Worm (Caenorhabditis elegans): ENCODE data around the gene mxl-2.
A peak's percentile ranks its signal among the peaks of the same experiment; 100 is the strongest.

The mxl-2 gene

DNA sequence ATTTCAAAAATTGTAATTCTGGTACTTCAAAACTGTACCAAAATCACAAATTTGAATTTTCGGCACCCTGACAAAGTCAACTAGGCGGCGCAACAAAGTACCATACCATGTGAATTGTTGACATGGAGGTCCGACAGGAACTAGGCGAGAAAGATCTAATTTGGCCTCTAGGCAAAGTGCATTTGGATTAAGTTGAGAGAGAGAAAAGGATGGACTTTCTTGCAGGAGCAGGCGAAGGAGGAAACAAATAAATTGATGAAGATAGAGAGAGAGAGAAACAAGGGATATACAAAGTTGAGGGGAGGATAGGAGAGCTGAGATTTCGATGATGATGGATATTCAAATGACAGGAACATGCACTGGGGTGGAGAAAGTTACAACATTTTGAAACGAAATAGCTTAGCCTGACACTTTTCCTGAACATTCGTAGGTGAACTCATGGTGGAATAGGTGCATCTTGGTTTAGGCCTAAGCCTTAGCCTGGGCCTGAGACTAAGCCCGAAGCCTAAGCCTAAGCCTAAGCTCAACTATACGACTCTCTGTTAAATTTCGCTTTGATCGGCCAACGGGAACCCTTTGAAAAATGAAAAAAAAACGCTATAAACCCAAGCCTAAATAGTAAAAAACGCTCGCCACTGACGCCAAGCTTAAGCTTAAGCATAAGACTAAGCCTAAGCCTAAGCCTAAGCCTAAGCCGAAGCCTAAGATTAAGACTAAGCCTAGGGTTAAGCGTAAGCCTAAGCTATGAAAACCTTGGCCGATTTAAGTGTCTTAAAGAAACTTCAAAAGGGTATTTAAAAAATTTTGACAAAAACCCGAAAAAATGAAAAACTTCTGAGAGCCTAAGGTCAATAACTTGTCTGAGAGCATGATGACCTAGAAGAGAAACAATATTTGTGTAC, 21.1 kb upstream of the mxl-2 start:
- TF ChIP-seq ces-1 (GFP tag; optimal IDR thresholded peaks at IDR 0.05), result peak; percentile 98
- TF ChIP-seq flh-1 (GFP tag; optimal IDR thresholded peaks at IDR 0.05), result no peak
- TF ChIP-seq ceh-43 (GFP tag; optimal IDR thresholded peaks at IDR 0.05), result no peak
- peak; percentile 67 for TF ChIP-seq unc-62 (GFP tag; optimal IDR thresholded peaks at IDR 0.05)

DNA sequence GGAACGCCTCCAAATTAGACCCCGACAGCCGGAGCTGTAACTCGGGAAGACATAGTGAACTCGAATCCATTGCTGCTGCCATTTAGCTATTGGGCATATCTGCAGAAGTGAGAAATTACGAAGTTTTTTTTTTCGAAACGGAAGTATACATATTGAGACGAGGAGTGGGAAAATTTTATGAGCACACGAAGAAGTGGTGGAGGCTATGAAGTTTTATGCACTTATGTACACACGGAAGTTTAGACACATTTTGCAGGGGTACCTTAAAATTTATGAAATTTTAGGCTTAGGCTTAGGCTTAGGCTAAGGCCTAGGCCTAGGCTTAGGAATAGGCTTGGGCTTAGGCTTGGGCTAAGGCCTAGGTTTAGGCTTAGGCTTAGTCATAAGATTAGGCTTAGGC, 19.1 kb upstream of the mxl-2 start, which contains the start of gene W10C4.1:
W10C4.1 (minus strand) TSS at position 101 of the 400 bp plus-strand sequence.
- TF ChIP-seq unc-62 (GFP tag; optimal IDR thresholded peaks at IDR 0.05) (no peak), M03D4.4 (tag; optimal IDR thresholded peaks at IDR 0.05) (no peak), pha-4 (tag; optimal IDR thresholded peaks at IDR 0.05) (no peak), elt-1 (tag; optimal IDR thresholded peaks at IDR 0.05; ENCODE audit: borderline replicate concordance, insufficient read depth) (no peak), ceh-43 (GFP tag; optimal IDR thresholded peaks at IDR 0.05) (no peak), elt-3 (tag; optimal IDR thresholded peaks at IDR 0.05) (no peak), mls-2 (tag; optimal IDR thresholded peaks at IDR 0.05) (no peak), bed-3 (GFP tag; optimal IDR thresholded peaks at IDR 0.05) (no peak), hlh-1 (tag; optimal IDR thresholded peaks at IDR 0.05) (no peak), ztf-11 (tag; optimal IDR thresholded peaks at IDR 0.05) (no peak), ham-2 (GFP tag; optimal IDR thresholded peaks at IDR 0.05) (no peak), drap-1 (GFP tag; optimal IDR thresholded peaks at IDR 0.05) (no peak), blmp-1 (tag; optimal IDR thresholded peaks at IDR 0.05) (no peak), nhr-12 (tag; optimal IDR thresholded peaks at IDR 0.05) (no peak), unc-39 (tag; optimal IDR thresholded peaks at IDR 0.05) (no peak), tbx-8 (GFP tag; optimal IDR thresholded peaks at IDR 0.05) (no peak), nhr-76 (tag; optimal IDR thresholded peaks at IDR 0.05) (no peak), ceh-83 (GFP tag; optimal IDR thresholded peaks at IDR 0.05) (no peak)

DNA sequence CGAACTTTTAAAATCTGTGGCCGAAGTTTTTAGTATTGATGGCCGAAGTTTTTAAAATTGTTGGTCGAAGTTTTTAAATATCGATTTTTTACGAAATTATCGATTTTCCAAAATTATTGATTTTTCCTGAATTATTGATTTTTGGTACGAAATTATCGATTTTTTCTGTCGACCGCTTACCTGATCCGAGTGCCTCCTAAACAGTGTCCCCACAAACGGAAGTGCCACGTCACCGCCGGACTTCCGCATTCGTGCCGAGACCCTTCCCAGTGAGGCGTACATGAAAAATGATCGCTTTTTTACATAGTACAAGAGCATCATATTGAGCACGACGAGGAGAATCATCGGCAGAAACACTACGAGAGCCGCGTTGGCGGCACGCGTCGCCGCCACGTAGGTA, 16.0 kb upstream of the mxl-2 start:
- no peak for TF ChIP-seq ceh-43 (GFP tag; optimal IDR thresholded peaks at IDR 0.05)
- TF ChIP-seq cnd-1 (tag; optimal IDR thresholded peaks at IDR 0.05), result no peak
- TF ChIP-seq zip-8 (tag; optimal IDR thresholded peaks at IDR 0.05), result no peak

ce11 chrIII:194160-194559, 6.2 kb upstream of the mxl-2 start, which contains the start of gene F40G9.17:
F40G9.17 (plus strand) TSS chrIII:194460.
- TF ChIP-seq ceh-39 (tag; optimal IDR thresholded peaks at IDR 0.05) (no peak), drap-1 (GFP tag; optimal IDR thresholded peaks at IDR 0.05) (no peak), snpc-4 (tag; optimal IDR thresholded peaks at IDR 0.05) (no peak), flh-1 (GFP tag; optimal IDR thresholded peaks at IDR 0.05) (no peak), blmp-1 (tag; optimal IDR thresholded peaks at IDR 0.05) (no peak), lin-32 (GFP tag; optimal IDR thresholded peaks at IDR 0.05) (no peak), bed-3 (GFP tag; optimal IDR thresholded peaks at IDR 0.05) (no peak), mep-1 (tag; optimal IDR thresholded peaks at IDR 0.05) (no peak), ceh-83 (GFP tag; optimal IDR thresholded peaks at IDR 0.05) (no peak), unc-120 (tag; optimal IDR thresholded peaks at IDR 0.05; ENCODE audit: poor library complexity, severe bottlenecking) (no peak), mab-5 (tag; optimal IDR thresholded peaks at IDR 0.05) (no peak)

- TF ChIP-seq ceh-43 (GFP tag; optimal IDR thresholded peaks at IDR 0.05) (no peak), unc-39 (tag; optimal IDR thresholded peaks at IDR 0.05) (no peak), nhr-237 (tag; optimal IDR thresholded peaks at IDR 0.05) (no peak), sptf-1 (tag; optimal IDR thresholded peaks at IDR 0.05) (no peak), unc-62 (GFP tag; optimal IDR thresholded peaks at IDR 0.05) (no peak), mep-1 (tag; optimal IDR thresholded peaks at IDR 0.05) (no peak), unc-120 (tag; optimal IDR thresholded peaks at IDR 0.05; ENCODE audit: poor library complexity, severe bottlenecking) (no peak), zip-8 (tag; optimal IDR thresholded peaks at IDR 0.05) (no peak), flh-1 (GFP tag; optimal IDR thresholded peaks at IDR 0.05) (no peak), M03D4.4 (tag; optimal IDR thresholded peaks at IDR 0.05) (no peak), drap-1 (GFP tag; optimal IDR thresholded peaks at IDR 0.05) (no peak), ham-2 (GFP tag; optimal IDR thresholded peaks at IDR 0.05) (no peak), bed-3 (GFP tag; optimal IDR thresholded peaks at IDR 0.05) (no peak), ceh-83 (GFP tag; optimal IDR thresholded peaks at IDR 0.05) (no peak), sem-2 (GFP tag; optimal IDR thresholded peaks at IDR 0.05) (no peak), mab-5 (tag; optimal IDR thresholded peaks at IDR 0.05) (no peak), lin-13 (tag; optimal IDR thresholded peaks at IDR 0.05) (no peak), ces-1 (GFP tag; optimal IDR thresholded peaks at IDR 0.05) (no peak), snpc-4 (tag; optimal IDR thresholded peaks at IDR 0.05) (no peak)
Measured at ce11 chrIII:191803-192202, 3.9 kb upstream of the mxl-2 start, which contains the start of gene sec-20. sec-20 (plus strand) TSS chrIII:192103.

Measured in whole organism, mixed stage, embryonic.